Fruit fly (Drosophila melanogaster) Kc167 (cell line): ENCODE data around the gene Usp47.

ENCODE experiments used
- Myc ChIP-seq: fragments of >200 bp; optimal IDR thresholded peaks from 2 replicates; lab custom pipeline; 2017; ENCODE audit warnings: missing external identifiers
- Sin3A ChIP-seq: fragments of >200 bp; optimal IDR thresholded peaks from 2 replicates; lab custom pipeline; 2018; ENCODE audit warnings: missing external identifiers
- h ChIP-seq: fragments of >200 bp; optimal IDR thresholded peaks from 3 replicates; lab custom pipeline; 2018; ENCODE audit warnings: missing external identifiers
- insv ChIP-seq: fragments of >200 bp; optimal IDR thresholded peaks from 3 replicates; lab custom pipeline; 2018; ENCODE audit warnings: missing external identifiers
- psq ChIP-seq: fragments of >200 bp; optimal IDR thresholded peaks from 2 replicates; lab custom pipeline; 2017; ENCODE audit warnings: missing external identifiers
- ttk ChIP-seq: sonication (Bioruptor generic); optimal IDR thresholded peaks from 2 replicates; lab custom pipeline; 2017; ENCODE audit warnings: missing external identifiers

Gene Usp47

dm6 chr3L:5789663-5790062 is 36.9 kb downstream of the Usp47 start:
- TF ChIP-seq psq (no peak), insv (lab: Kevin White, UChicago) (no peak), Sin3A (no peak), Myc (lab: Kevin White, UChicago) (no peak), h (no peak), ttk (no peak)

dm6 chr3L:5793967-5794366 is 41.2 kb downstream of the Usp47 start, which contains the start of gene Bre1:
TSS of gene Bre1 (minus strand) at chr3L:5794192.
- TF ChIP-seq ttk (no peak), Sin3A (no peak), insv (lab: Kevin White, UChicago) (no peak), h (no peak), psq (no peak), Myc (lab: Kevin White, UChicago) (no peak)

- no peak for TF ChIP-seq h
- TF ChIP-seq Sin3A = no peak
- no peak for TF ChIP-seq ttk
- no peak for TF ChIP-seq Myc (lab: Kevin White, UChicago)
- no peak for TF ChIP-seq insv (lab: Kevin White, UChicago)
- TF ChIP-seq psq = no peak
These were observed 43.8 kb downstream of the Usp47 start, which contains the start of gene Tektin-C for dm6 chr3L:5796493-5796998. TSS of gene Tektin-C (minus strand) at chr3L:5796543.

- TF ChIP-seq insv (lab: Kevin White, UChicago) = no peak
- no peak for TF ChIP-seq ttk
- no peak for TF ChIP-seq h
- TF ChIP-seq psq = no peak
- no peak for TF ChIP-seq Sin3A
- TF ChIP-seq Myc (lab: Kevin White, UChicago) = no peak
These were observed 44.5 kb downstream of the Usp47 start for dm6 chr3L:5797274-5797673.

- TF ChIP-seq h (no peak), ttk (no peak), Myc (lab: Kevin White, UChicago) (no peak)
These were observed 49.3 kb downstream of the Usp47 start for dm6 chr3L:5802063-5802531.

- TF ChIP-seq h = no peak
- no peak for TF ChIP-seq psq
- no peak for TF ChIP-seq ttk
- TF ChIP-seq Myc (lab: Kevin White, UChicago) = no peak
- TF ChIP-seq insv (lab: Kevin White, UChicago) = no peak
- no peak for TF ChIP-seq Sin3A
These were observed 50.0 kb downstream of the Usp47 start, which contains the start of gene CG42272 for dm6 chr3L:5802733-5803132. TSS of gene CG42272 (plus strand) at chr3L:5803033.

dm6 chr3L:5807370-5808100 is 54.8 kb downstream of the Usp47 start:
- TF ChIP-seq Myc (lab: Kevin White, UChicago) = no peak
- TF ChIP-seq psq = no peak
- TF ChIP-seq Sin3A = no peak
- TF ChIP-seq insv (lab: Kevin White, UChicago) = no peak
- TF ChIP-seq ttk = no peak
- no peak for TF ChIP-seq h

- TF ChIP-seq h = no peak
- no peak for TF ChIP-seq insv (lab: Kevin White, UChicago)
- TF ChIP-seq Sin3A = no peak
- TF ChIP-seq psq = no peak
- no peak for TF ChIP-seq Myc (lab: Kevin White, UChicago)
These were observed 55.3 kb downstream of the Usp47 start for dm6 chr3L:5808101-5808433.

- TF ChIP-seq insv (lab: Kevin White, UChicago) = no peak
- TF ChIP-seq ttk = no peak
- no peak for TF ChIP-seq psq
- no peak for TF ChIP-seq Myc (lab: Kevin White, UChicago)
- no peak for TF ChIP-seq h
- no peak for TF ChIP-seq Sin3A
These were observed 55.9 kb downstream of the Usp47 start for dm6 chr3L:5808540-5809200.

dm6 chr3L:5809201-5809584 is 56.4 kb downstream of the Usp47 start:
- TF ChIP-seq h (no peak), psq (no peak), Sin3A (no peak), ttk (no peak), insv (lab: Kevin White, UChicago) (no peak), Myc (lab: Kevin White, UChicago) (no peak)

- no peak for TF ChIP-seq Sin3A
- TF ChIP-seq h = no peak
- TF ChIP-seq insv (lab: Kevin White, UChicago) = no peak
- no peak for TF ChIP-seq ttk
- no peak for TF ChIP-seq psq
- no peak for TF ChIP-seq Myc (lab: Kevin White, UChicago)
These were observed 57.0 kb downstream of the Usp47 start for dm6 chr3L:5809642-5810279.

dm6 chr3L:5810633-5811341 is 58.0 kb downstream of the Usp47 start, which contains the start of the genes S6k and kri:
TSS of gene S6k (minus strand) at chr3L:5810931.
TSS of gene kri (plus strand) at chr3L:5810973.
- TF ChIP-seq Myc (lab: Kevin White, UChicago) (no peak), psq (no peak), ttk (no peak), h (no peak), Sin3A (no peak), insv (lab: Kevin White, UChicago) (no peak)
